Worm (Caenorhabditis elegans) whole organism, L4/young adult: ENCODE measurements around the gene E02H1.5.

Source experiments
- dao-5 ChIP-seq: sonication (generic microtip); optimal IDR thresholded peaks from 2 replicates; lab custom pipeline; 2016; ENCODE audit warnings: missing genotype, missing genetic modification characterization, moderate library complexity, missing compliant biosample characterization
- him-1 ChIP-seq: sonication (generic microtip); optimal IDR thresholded peaks from 2 replicates; lab custom pipeline; 2016; ENCODE audit warnings: missing genotype, missing genetic modification reagents, missing genetic modification characterization, missing compliant biosample characterization

DNA sequence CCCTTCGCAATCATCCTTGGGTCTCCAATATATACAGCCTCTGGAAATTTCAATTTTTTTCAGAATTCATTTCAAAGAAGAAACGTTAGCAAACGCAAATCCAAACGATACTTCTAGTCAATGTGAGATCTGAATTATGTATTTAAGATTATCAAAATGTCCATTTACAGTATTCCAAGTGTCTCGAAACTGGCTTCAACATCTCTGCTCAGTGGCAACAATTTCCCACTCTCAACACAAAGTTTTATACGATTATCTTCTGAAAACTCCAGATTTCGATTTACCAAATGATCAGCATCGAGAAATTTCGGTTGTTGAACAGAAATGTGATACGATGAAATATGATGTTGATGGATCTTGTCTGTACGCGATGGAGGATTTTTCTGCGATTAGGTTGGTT, 38.4 kb upstream of the E02H1.5 start:
- TF ChIP-seq dao-5 (tag; lab: Kevin White, UChicago) (no peak), him-1 (no peak)
